Worm (Caenorhabditis elegans) whole organism, L4 larva: Measurements from ENCODE around the gene dgk-4.

ENCODE experiments used
- F37D6.2 ChIP-seq: sonication (generic microtip); optimal IDR thresholded peaks from 2 replicates; lab custom pipeline; 2016; ENCODE audit warnings: mild to moderate bottlenecking, missing genetic modification characterization, missing compliant biosample characterization
- T26A8.4 ChIP-seq: fragments of 200-800 bp; sonication (Bioruptor generic); IDR thresholded peaks from 2 replicates; pipeline ENCODE4 v1.3.6; 2022; ENCODE audit warnings: missing genetic modification characterization, missing compliant biosample characterization
- Y48G9A.11 ChIP-seq: fragments of 200-800 bp; sonication (Bioruptor generic); IDR thresholded peaks from 2 replicates; pipeline ENCODE4 v1.3.6; 2022; ENCODE audit warnings: missing genetic modification reagents, missing genetic modification characterization, missing compliant biosample characterization
- aha-1 ChIP-seq: fragments of 150-350 bp; peaks from one replicate; lab custom pipeline; 2014; ENCODE audit warnings: missing biosample characterization, missing genetic modification characterization
- aly-2 ChIP-seq: sonication (generic microtip); optimal IDR thresholded peaks from 2 replicates; lab custom pipeline; 2018; ENCODE audit warnings: missing biosample characterization, missing genetic modification characterization
- ama-1 ChIP-seq: fragments of 150-350 bp; optimal IDR thresholded peaks from 2 replicates; lab custom pipeline; 2014; ENCODE audit warnings: inconsistent platforms, mixed read lengths
- arid-1 ChIP-seq: fragments of 200-800 bp; sonication (Bioruptor generic); conservative IDR thresholded peaks from 2 replicates; pipeline ENCODE4 v1.3.6; 2022; ENCODE audit warnings: missing genetic modification reagents, missing genetic modification characterization, missing compliant biosample characterization
- ceh-28 ChIP-seq: fragments of 150-350 bp; optimal IDR thresholded peaks from 2 replicates; lab custom pipeline; 2014; ENCODE audit warnings: missing biosample characterization, missing genetic modification reagents, missing genetic modification characterization
- ceh-44 ChIP-seq: fragments of 200-800 bp; sonication (Bioruptor generic); IDR thresholded peaks from 2 replicates; pipeline ENCODE4 v1.3.6; 2022; ENCODE audit warnings: missing genetic modification reagents, missing genetic modification characterization, missing compliant biosample characterization
- ctbp-1 ChIP-seq: fragments of 200-800 bp; sonication (Bioruptor generic); IDR thresholded peaks from 2 replicates; pipeline ENCODE4 v1.3.6; 2022; ENCODE audit warnings: missing genetic modification reagents, missing genetic modification characterization, missing compliant biosample characterization
- daf-19 ChIP-seq: fragments of 200-800 bp; sonication (Bioruptor generic); conservative IDR thresholded peaks from 2 replicates; pipeline ENCODE4 v1.3.6; 2022; ENCODE audit warnings: missing genetic modification characterization, missing compliant biosample characterization
- dmd-6 ChIP-seq: fragments of 200-800 bp; sonication (Bioruptor generic); IDR thresholded peaks from 2 replicates; pipeline ENCODE4 v1.3.6; 2022; ENCODE audit warnings: missing genetic modification reagents, missing genetic modification characterization, missing compliant biosample characterization
- dpl-1 ChIP-seq: fragments of 150-350 bp; optimal IDR thresholded peaks from 2 replicates; lab custom pipeline; 2014; ENCODE audit warnings: missing biosample characterization, missing genetic modification reagents, missing genetic modification characterization
- duxl-1 ChIP-seq: sonication (generic microtip); optimal IDR thresholded peaks from 2 replicates; lab custom pipeline; 2016; ENCODE audit warnings: mild to moderate bottlenecking, missing genetic modification characterization, moderate library complexity, missing compliant biosample characterization; ENCODE audit not compliant: poor library complexity
- dve-1 ChIP-seq: sonication (generic microtip); optimal IDR thresholded peaks from 2 replicates; lab custom pipeline; 2017; ENCODE audit warnings: antibody characterized with exemption, mild to moderate bottlenecking, missing genetic modification characterization, missing compliant biosample characterization; ENCODE audit not compliant: insufficient read depth
- egl-43 ChIP-seq: fragments of 200-800 bp; sonication (Bioruptor generic); IDR thresholded peaks from 2 replicates; pipeline ENCODE4 v1.3.6; 2022; ENCODE audit warnings: missing genetic modification reagents, missing genetic modification characterization, missing compliant biosample characterization
- hif-1 ChIP-seq, 2 experiments: sonication (generic microtip); optimal IDR thresholded peaks; 2 replicates each; lab custom pipeline; 2016 to 2017; ENCODE audit warnings: missing compliant biosample characterization in 2 of 2, missing genetic modification characterization in 2 of 2, missing genetic modification reagents in 2 of 2, missing genotype in 2 of 2, mild to moderate bottlenecking in 1 of 2
- hlh-11 ChIP-seq: fragments of 200-800 bp; sonication (Bioruptor generic); optimal IDR thresholded peaks from 2 replicates; lab custom pipeline; 2018; ENCODE audit warnings: mild to moderate bottlenecking, missing genetic modification characterization, missing compliant biosample characterization
- hlh-30 ChIP-seq: sonication (generic microtip); optimal IDR thresholded peaks from 2 replicates; lab custom pipeline; 2017; ENCODE audit warnings: antibody characterized with exemption, mild to moderate bottlenecking, missing genetic modification characterization, missing compliant biosample characterization; ENCODE audit not compliant: insufficient read depth
- hmg-1.1 ChIP-seq: fragments of 200-800 bp; sonication (Bioruptor generic); IDR thresholded peaks from 2 replicates; pipeline ENCODE4 v1.3.6; 2022; ENCODE audit warnings: missing genetic modification reagents, missing genetic modification characterization, missing compliant biosample characterization
- lin-1 ChIP-seq: fragments of 200-800 bp; sonication (Bioruptor generic); IDR thresholded peaks from 2 replicates; pipeline ENCODE4 v1.3.6; 2022; ENCODE audit warnings: missing genetic modification reagents, missing genetic modification characterization, missing compliant biosample characterization
- lin-38 ChIP-seq: fragments of 200-800 bp; sonication (Bioruptor generic); IDR thresholded peaks from 2 replicates; pipeline ENCODE4 v1.3.6; 2022; ENCODE audit warnings: missing genetic modification reagents, missing genetic modification characterization, missing compliant biosample characterization
- lir-3 ChIP-seq: sonication (generic microtip); optimal IDR thresholded peaks from 2 replicates; lab custom pipeline; 2016; ENCODE audit warnings: mild to moderate bottlenecking, missing genetic modification characterization, missing compliant biosample characterization
- mdl-1 ChIP-seq, 2 experiments: fragments of 150-350 bp in 1 of 2; sonication (generic microtip) in 1 of 2; optimal IDR thresholded peaks; 2 replicates each; lab custom pipeline; 2014 to 2017; ENCODE audit warnings: missing biosample characterization in 2 of 2, missing genetic modification characterization in 2 of 2
- mep-1 ChIP-seq: fragments of 150-350 bp; sonication (generic microtip); optimal IDR thresholded peaks from 3 replicates; lab custom pipeline; 2014; ENCODE audit warnings: missing biosample characterization, missing genetic modification characterization
- mes-2 ChIP-seq: sonication (generic microtip); optimal IDR thresholded peaks from 2 replicates; lab custom pipeline; 2016; ENCODE audit warnings: missing genotype, mild to moderate bottlenecking, missing genetic modification characterization, missing compliant biosample characterization; ENCODE audit not compliant: poor library complexity, severe bottlenecking
- nhr-111 ChIP-seq: fragments of 200-800 bp; sonication (Bioruptor generic); optimal IDR thresholded peaks from 2 replicates; lab custom pipeline; 2018; ENCODE audit warnings: mild to moderate bottlenecking, missing genetic modification characterization, missing compliant biosample characterization
- nhr-237 ChIP-seq: sonication (generic microtip); optimal IDR thresholded peaks from 2 replicates; lab custom pipeline; 2017; ENCODE audit warnings: missing biosample characterization, missing genetic modification characterization
- nhr-28 ChIP-seq: fragments of 150-350 bp; optimal IDR thresholded peaks from 2 replicates; lab custom pipeline; 2014; ENCODE audit warnings: missing biosample characterization, missing genetic modification characterization
- nhr-41 ChIP-seq: fragments of 200-800 bp; sonication (Bioruptor generic); IDR thresholded peaks from 2 replicates; pipeline ENCODE4 v1.3.6; 2022; ENCODE audit warnings: missing genetic modification reagents, missing genetic modification characterization, missing compliant biosample characterization
- nhr-42 ChIP-seq: fragments of 200-800 bp; sonication (Bioruptor generic); IDR thresholded peaks from 2 replicates; pipeline ENCODE4 v1.3.6; 2022; ENCODE audit warnings: missing genetic modification characterization, missing compliant biosample characterization
- nhr-6 ChIP-seq: fragments of 150-350 bp; optimal IDR thresholded peaks from 2 replicates; lab custom pipeline; 2014; ENCODE audit warnings: missing biosample characterization, missing genetic modification characterization
- nhr-77 ChIP-seq: fragments of 150-350 bp; optimal IDR thresholded peaks from 2 replicates; lab custom pipeline; 2014; ENCODE audit warnings: missing biosample characterization, missing genetic modification characterization
- pha-4 ChIP-seq, 2 experiments: fragments of 150-350 bp in 1 of 2; fragments of 200-800 bp in 1 of 2; sonication (Bioruptor generic) in 1 of 2; IDR thresholded peaks in 1 of 2; optimal IDR thresholded peaks in 1 of 2; 2 replicates each; pipeline versions ENCODE4 v1.3.6 to Lab custom; 2014 to 2022; ENCODE audit warnings: missing genetic modification characterization in 2 of 2, missing genetic modification reagents in 2 of 2, missing biosample characterization in 1 of 2, missing compliant biosample characterization in 1 of 2
- pqm-1 ChIP-seq: sonication (generic microtip); optimal IDR thresholded peaks from 2 replicates; lab custom pipeline; 2017; ENCODE audit warnings: missing biosample characterization, missing genetic modification characterization
- rbr-2 ChIP-seq: sonication (generic microtip); optimal IDR thresholded peaks from 2 replicates; lab custom pipeline; 2016; ENCODE audit warnings: missing genotype, missing genetic modification characterization, missing compliant biosample characterization
- set-16 ChIP-seq: fragments of 200-800 bp; sonication (Bioruptor generic); IDR thresholded peaks from 2 replicates; pipeline ENCODE4 v1.3.6; 2022; ENCODE audit warnings: missing genetic modification reagents, missing genetic modification characterization, missing compliant biosample characterization
- skn-1 ChIP-seq: fragments of 150-350 bp; optimal IDR thresholded peaks from 2 replicates; lab custom pipeline; 2014; ENCODE audit warnings: missing biosample characterization, missing genetic modification characterization
- spr-3 ChIP-seq: fragments of 200-800 bp; sonication (Bioruptor generic); optimal IDR thresholded peaks from 2 replicates; lab custom pipeline; 2018; ENCODE audit warnings: mild to moderate bottlenecking, missing genetic modification characterization, missing compliant biosample characterization
- unc-130 ChIP-seq: sonication (generic microtip); optimal IDR thresholded peaks from 2 replicates; lab custom pipeline; 2016; ENCODE audit warnings: missing genetic modification reagents, missing genetic modification characterization, missing compliant biosample characterization
- unc-62 ChIP-seq, 3 experiments: fragments of 150-350 bp in 1 of 3; sonication (generic microtip); optimal IDR thresholded peaks in 2 of 3; peaks in 1 of 3; 1 replicate in 1 of 3; 2 replicates in 2 of 3; lab custom pipeline; 2014 to 2017; ENCODE audit warnings: missing biosample characterization in 3 of 3, missing genetic modification characterization in 3 of 3, missing genetic modification reagents in 3 of 3, missing genotype in 1 of 3
- vab-7 ChIP-seq: fragments of 200-800 bp; sonication (Bioruptor generic); IDR thresholded peaks from 2 replicates; pipeline ENCODE4 v1.3.6; 2022; ENCODE audit warnings: missing genetic modification reagents, missing genetic modification characterization, missing compliant biosample characterization
- zfp-3 ChIP-seq: fragments of 200-800 bp; sonication (Bioruptor generic); conservative IDR thresholded peaks from 2 replicates; pipeline ENCODE4 v1.3.6; 2022; ENCODE audit warnings: missing genetic modification reagents, missing genetic modification characterization, missing compliant biosample characterization
- zip-2 ChIP-seq: fragments of 150-350 bp; optimal IDR thresholded peaks from 2 replicates; lab custom pipeline; 2014; ENCODE audit warnings: missing biosample characterization, missing genetic modification characterization
- ztf-11 ChIP-seq: fragments of 150-350 bp; optimal IDR thresholded peaks from 2 replicates; lab custom pipeline; 2014; ENCODE audit warnings: missing biosample characterization, missing genetic modification characterization
- ztf-7 ChIP-seq: fragments of 150-350 bp; optimal IDR thresholded peaks from 2 replicates; lab custom pipeline; 2014; ENCODE audit warnings: missing biosample characterization, missing genetic modification characterization

dgk-4 gene

DNA sequence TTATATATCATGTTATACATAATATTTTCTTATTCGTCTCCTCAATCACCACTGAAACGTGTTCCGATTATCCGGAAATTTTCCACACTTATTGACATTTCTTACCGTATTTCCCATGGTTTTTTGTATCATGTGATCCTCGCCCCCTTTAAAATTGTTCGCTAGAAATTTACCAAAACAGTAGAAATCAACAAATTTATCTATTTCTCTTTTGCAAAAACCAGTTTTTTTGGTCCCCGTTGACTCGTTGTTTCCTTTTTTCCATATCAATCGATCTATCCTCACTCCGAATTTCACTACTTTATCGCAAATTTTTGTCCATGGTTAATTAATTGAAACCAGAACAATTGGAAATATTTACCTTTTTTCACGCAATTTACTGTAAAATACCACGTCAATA, 5.4 kb upstream of the dgk-4 start:
- TF ChIP-seq spr-3 = no peak

DNA sequence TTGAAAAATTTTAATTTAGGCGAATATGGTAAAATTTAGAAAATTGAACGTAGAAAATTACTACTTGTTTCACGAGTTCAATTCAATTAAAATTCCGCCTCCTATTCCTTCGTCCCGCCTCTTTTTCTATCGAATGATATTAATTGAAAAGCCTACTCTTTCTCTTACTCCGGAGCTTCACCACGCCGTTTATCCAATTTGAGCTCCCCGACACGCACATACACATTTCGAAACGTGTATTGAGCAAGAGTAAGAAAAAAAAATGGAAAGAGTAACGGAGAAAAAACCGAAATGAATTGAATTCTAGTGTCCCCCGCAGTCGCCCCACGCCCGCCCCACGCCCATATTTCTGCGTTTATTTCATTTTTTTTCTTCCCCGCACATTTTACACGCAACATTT, 4.8 kb upstream of the dgk-4 start:
- 0 out of 2 replicates have a peak, but pooled peaks have one; percentile 8 for TF ChIP-seq pha-4 (GFP tag; IDR thresholded peaks at IDR 0.05; lab: Robert Waterston, UW)
- no peak for TF ChIP-seq pha-4 (tag; optimal IDR thresholded peaks at IDR 0.05; lab: Kevin White, UChicago)
- TF ChIP-seq aha-1 = peak; percentile 8
- TF ChIP-seq egl-43 = 0 out of 2 replicates have a peak, but pooled peaks have one; percentile 24
- TF ChIP-seq skn-1 (tag; lab: Kevin White, UChicago) = no peak
- peak; percentile 70; the same call in 1 of the 2 replicates for TF ChIP-seq T26A8.4
- no peak for TF ChIP-seq mes-2
- TF ChIP-seq hif-1 (tag; optimal IDR thresholded peaks at IDR 0.05; lab: Kevin White, UChicago) = peak in 1 of 2 experiments; percentile 4
- TF ChIP-seq duxl-1 (tag; lab: Kevin White, UChicago) = no peak
- 0 out of 2 replicates have a peak, but pooled peaks have one; percentile 18 for TF ChIP-seq ctbp-1 (GFP tag; lab: Robert Waterston, UW)
- no peak for TF ChIP-seq spr-3

DNA sequence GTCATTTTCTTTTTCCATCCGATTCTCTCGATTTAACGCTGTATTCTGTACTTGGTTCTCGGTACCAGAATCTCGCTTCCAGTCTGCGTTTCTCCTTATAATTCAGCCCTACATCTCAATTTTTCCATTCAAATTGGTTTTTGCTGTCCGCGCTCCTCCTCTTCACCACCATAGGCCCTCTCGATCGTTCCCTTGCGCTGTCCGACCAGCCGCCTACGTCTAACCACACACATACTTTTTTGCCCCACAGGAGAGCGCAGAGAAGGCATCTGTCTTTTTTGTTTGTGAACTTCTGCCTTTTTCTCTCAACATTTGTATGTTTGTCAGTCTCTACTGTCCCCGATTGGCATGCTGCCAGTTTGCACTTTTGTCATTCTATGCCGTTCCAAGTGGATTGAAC, 3.8 kb upstream of the dgk-4 start, which contains the start of gene F42A9.11:
TSS of gene F42A9.11 (plus strand) at position 310 of the 400 bp plus-strand sequence.
- peak; percentile 4 for TF ChIP-seq rbr-2
- TF ChIP-seq zip-2 (tag; lab: Kevin White, UChicago) = no peak
- peak in 1 of 2 experiments; percentile 44 for TF ChIP-seq mdl-1 (tag; optimal IDR thresholded peaks at IDR 0.05; lab: Kevin White, UChicago)
- no peak for TF ChIP-seq nhr-41 (GFP tag; lab: Robert Waterston, UW)
- peak; percentile 53 for TF ChIP-seq hlh-30 (tag; lab: Kevin White, UChicago)
- no peak for TF ChIP-seq daf-19 (GFP tag; lab: Robert Waterston, UW)
- no peak for TF ChIP-seq aly-2 (tag; lab: Kevin White, UChicago)
- no peak for TF ChIP-seq unc-130 (GFP tag; lab: Kevin White, UChicago)
- TF ChIP-seq hmg-1.1 = peak; percentile 52; the same call in 1 of the 2 replicates
- TF ChIP-seq nhr-77 (tag; lab: Kevin White, UChicago) = no peak
- no peak for TF ChIP-seq ztf-11 (tag; lab: Kevin White, UChicago)
- TF ChIP-seq egl-43 = peak; percentile 43; the same call in 1 of the 2 replicates
- TF ChIP-seq ceh-28 (tag; lab: Kevin White, UChicago) = no peak
- no peak for TF ChIP-seq lin-38 (GFP tag; lab: Robert Waterston, UW)
- no peak for TF ChIP-seq zfp-3 (GFP tag; lab: Robert Waterston, UW)
- TF ChIP-seq Y48G9A.11 = no peak
- TF ChIP-seq duxl-1 (tag; lab: Kevin White, UChicago) = no peak
- peak; percentile 89 for TF ChIP-seq aha-1
- TF ChIP-seq nhr-6 (tag; lab: Kevin White, UChicago) = peak; percentile 28
- no peak for TF ChIP-seq pqm-1 (tag; lab: Kevin White, UChicago)
- no peak for TF ChIP-seq nhr-111 (GFP tag; lab: Kevin White, UChicago)
- peak; percentile 66 for TF ChIP-seq nhr-28
- TF ChIP-seq lir-3 (tag; lab: Kevin White, UChicago) = no peak
- peak; percentile 9 for TF ChIP-seq dpl-1 (GFP tag; lab: Kevin White, UChicago)
- TF ChIP-seq ama-1 (lab: Kevin White, UChicago) = no peak
- peak in 1 of 2 experiments; percentile 79 for TF ChIP-seq unc-62 (GFP tag; optimal IDR thresholded peaks at IDR 0.05 in 1 of 2; lab: Kevin White, UChicago)
- TF ChIP-seq unc-62 (tag; optimal IDR thresholded peaks at IDR 0.05; lab: Kevin White, UChicago) = no peak
- TF ChIP-seq vab-7 (GFP tag; lab: Robert Waterston, UW) = no peak
- no peak for TF ChIP-seq lin-1 (GFP tag; lab: Robert Waterston, UW)
- 0 out of 2 replicates have a peak, but pooled peaks have one; percentile 20 for TF ChIP-seq set-16 (GFP tag; lab: Robert Waterston, UW)
- TF ChIP-seq mep-1 (tag; lab: Kevin White, UChicago) = peak; percentile 51
- TF ChIP-seq arid-1 = no peak
- no peak for TF ChIP-seq ztf-7
- peak; percentile 16; the same call in 1 of the 2 replicates for TF ChIP-seq dmd-6 (GFP tag; lab: Robert Waterston, UW)
- TF ChIP-seq ceh-44 (GFP tag; lab: Robert Waterston, UW) = no peak
- TF ChIP-seq ctbp-1 (GFP tag; lab: Robert Waterston, UW) = no peak
- peak; percentile 53 for TF ChIP-seq mes-2
- no peak for TF ChIP-seq nhr-237
- TF ChIP-seq F37D6.2 (tag; lab: Kevin White, UChicago) = no peak
- peak; percentile 14 for TF ChIP-seq dve-1 (tag; lab: Kevin White, UChicago)
- TF ChIP-seq hlh-11 (tag; lab: Kevin White, UChicago) = peak; percentile 66
- TF ChIP-seq nhr-42 (GFP tag; lab: Robert Waterston, UW) = no peak
